Worm (Caenorhabditis elegans) whole organism, L2 larva: ENCODE data around the gene tag-65.

ENCODE experiments used
- C34F6.9 ChIP-seq: fragments of 150-350 bp; optimal IDR thresholded peaks from 2 replicates; lab custom pipeline; 2014; ENCODE audit warnings: missing biosample characterization, missing genetic modification characterization
- crh-2 ChIP-seq: sonication (generic microtip); optimal IDR thresholded peaks from 2 replicates; lab custom pipeline; 2017; ENCODE audit warnings: missing biosample characterization, missing genetic modification characterization
- elt-3 ChIP-seq: sonication (generic microtip); optimal IDR thresholded peaks from 2 replicates; lab custom pipeline; 2017; ENCODE audit warnings: missing biosample characterization, missing genetic modification characterization
- mdl-1 ChIP-seq, 2 experiments: fragments of 150-350 bp in 1 of 2; sonication (generic microtip) in 1 of 2; optimal IDR thresholded peaks; 2 replicates each; lab custom pipeline; 2017; ENCODE audit warnings: missing biosample characterization in 2 of 2, missing genetic modification characterization in 2 of 2
- nhr-237 ChIP-seq: fragments of 150-350 bp; optimal IDR thresholded peaks from 2 replicates; lab custom pipeline; 2014; ENCODE audit warnings: missing biosample characterization, missing genetic modification characterization
- ztf-11 ChIP-seq: sonication (generic microtip); optimal IDR thresholded peaks from 2 replicates; lab custom pipeline; 2017; ENCODE audit warnings: missing biosample characterization, missing genetic modification characterization

ce11 chrV:13687504-13687903 is 9.1 kb upstream of the tag-65 start:
- no peak for TF ChIP-seq elt-3 (tag; lab: Kevin White, UChicago)
- TF ChIP-seq ztf-11 (tag; lab: Kevin White, UChicago): no peak
- TF ChIP-seq crh-2 (tag; lab: Kevin White, UChicago): no peak
- no peak for TF ChIP-seq mdl-1 (tag; optimal IDR thresholded peaks at IDR 0.05; lab: Kevin White, UChicago)
- TF ChIP-seq nhr-237: no peak
- no peak for TF ChIP-seq C34F6.9 (tag; lab: Kevin White, UChicago)
